Fruit fly (Drosophila melanogaster): ENCODE results near the gene CG13771.

- no peak for TF ChIP-seq CG8478 (optimal IDR thresholded peaks at IDR 0.05)
- TF ChIP-seq CTCF (optimal IDR thresholded peaks at IDR 0.05), result no peak
These were observed 35.0 kb upstream of the CG13771 start for dm6 chr2L:6698387-6698786.

All from S2 (cell line).